Fruit fly (Drosophila melanogaster): ENCODE measurements around the gene CG42759.

DNA sequence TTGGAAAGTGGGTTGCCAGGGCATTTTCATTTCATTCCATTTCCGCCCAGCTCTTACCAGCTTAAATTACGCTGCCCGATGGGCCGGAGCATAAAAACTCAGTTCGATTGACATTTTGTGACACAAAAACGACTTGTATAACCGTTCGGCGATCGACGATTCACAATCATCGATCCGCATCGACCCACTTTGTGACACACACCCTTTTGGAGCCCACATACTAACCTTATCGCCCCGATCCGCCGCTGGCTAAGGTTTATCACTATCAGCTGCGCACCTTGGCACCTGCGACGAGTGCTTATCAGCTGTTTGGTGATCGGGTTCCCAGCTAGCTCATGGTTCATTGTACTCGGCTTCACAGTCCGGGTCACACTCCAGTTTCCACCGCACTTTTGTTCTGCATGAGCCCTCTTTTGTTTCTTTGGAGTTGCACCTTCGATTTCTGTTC is 43.4 kb upstream of the CG42759 start:
- TF ChIP-seq pan (optimal IDR thresholded peaks at IDR 0.05) (no peak), CG8478 (optimal IDR thresholded peaks at IDR 0.05) (no peak), Dll (optimal IDR thresholded peaks at IDR 0.05) (no peak), usp (GFP tag; optimal IDR thresholded peaks at IDR 0.05) (no peak), psq (optimal IDR thresholded peaks at IDR 0.05) (no peak)

All from whole organism.